Fruit fly (Drosophila melanogaster): Measurements from ENCODE around the gene CG12948.
A peak's percentile ranks its signal among the peaks of the same experiment; 100 is the strongest.

The CG12948 gene

dm6 chr3R:9747272-9747874 lies at the start of gene CG12948:
CG12948 (minus strand) TSS chr3R:9747744.
- no peak for TF ChIP-seq usp (GFP tag; optimal IDR thresholded peaks at IDR 0.05)
- peak; percentile 55 for TF ChIP-seq OdsH (GFP tag; optimal IDR thresholded peaks at IDR 0.05)
- TF ChIP-seq Dfd (GFP tag; optimal IDR thresholded peaks at IDR 0.05) = no peak
- no peak for TF ChIP-seq Jra (GFP tag; optimal IDR thresholded peaks at IDR 0.05)
- peak; percentile 10 for TF ChIP-seq dsf (GFP tag; optimal IDR thresholded peaks at IDR 0.05; ENCODE audit: borderline replicate concordance)
- no peak for TF ChIP-seq pan (optimal IDR thresholded peaks at IDR 0.05)
- peak; percentile 76 for TF ChIP-seq Sp1 (GFP tag; optimal IDR thresholded peaks at IDR 0.05)
- TF ChIP-seq Rel (GFP tag; optimal IDR thresholded peaks at IDR 0.05) = no peak
- TF ChIP-seq Rel (tag; optimal IDR thresholded peaks at IDR 0.05) = peak; percentile 65
- no peak for TF ChIP-seq brk (GFP tag; optimal IDR thresholded peaks at IDR 0.05)
- TF ChIP-seq woc (GFP tag; optimal IDR thresholded peaks at IDR 0.05) = peak; percentile 96
- TF ChIP-seq ey (GFP tag; optimal IDR thresholded peaks at IDR 0.05) = peak; percentile 51
- TF ChIP-seq dmrt93B (GFP tag; optimal IDR thresholded peaks at IDR 0.05) = no peak
- no peak for TF ChIP-seq Mio (GFP tag; optimal IDR thresholded peaks at IDR 0.05)
- TF ChIP-seq fru (GFP tag; optimal IDR thresholded peaks at IDR 0.05) = no peak
- TF ChIP-seq sv (GFP tag; optimal IDR thresholded peaks at IDR 0.05) = peak; percentile 55
- no peak for TF ChIP-seq GATAd (GFP tag; optimal IDR thresholded peaks at IDR 0.05)
- peak; percentile 17 for TF ChIP-seq Dif (GFP tag; optimal IDR thresholded peaks at IDR 0.05; ENCODE audit: partially characterized antibody)
- no peak for TF ChIP-seq CrebA (GFP tag; optimal IDR thresholded peaks at IDR 0.05; ENCODE audit: borderline replicate concordance)
- peak in 1 of 2 experiments; percentile 32 for TF ChIP-seq foxo (GFP tag; optimal IDR thresholded peaks at IDR 0.05)
- peak; percentile 80 for TF ChIP-seq br (GFP tag; optimal IDR thresholded peaks at IDR 0.05)
- peak; percentile 73 for TF ChIP-seq rgr (GFP tag; optimal IDR thresholded peaks at IDR 0.05)
- no peak for TF ChIP-seq Vsx2 (GFP tag; optimal IDR thresholded peaks at IDR 0.05; ENCODE audit: partially characterized antibody)
- peak; percentile 50 for TF ChIP-seq Myc (optimal IDR thresholded peaks at IDR 0.05)
- peak; percentile 74 for TF ChIP-seq CG9705 (GFP tag; optimal IDR thresholded peaks at IDR 0.05)
- TF ChIP-seq Abd-B (GFP tag; optimal IDR thresholded peaks at IDR 0.05) = no peak
- peak; percentile 79 for TF ChIP-seq HLH106 (tag; optimal IDR thresholded peaks at IDR 0.05)
- TF ChIP-seq psq (GFP tag; optimal IDR thresholded peaks at IDR 0.05) = peak; percentile 53

dm6 chr3R:9793018-9793417 lies 45.5 kb upstream of the CG12948 start, which contains the start of gene CG8516:
CG8516 (plus strand) TSS chr3R:9793295.
- TF ChIP-seq dmrt93B (GFP tag; optimal IDR thresholded peaks at IDR 0.05) = no peak
- TF ChIP-seq brk (GFP tag; optimal IDR thresholded peaks at IDR 0.05) = no peak
- peak; percentile 24 for TF ChIP-seq woc (GFP tag; optimal IDR thresholded peaks at IDR 0.05)
- TF ChIP-seq jim (GFP tag; optimal IDR thresholded peaks at IDR 0.05) = no peak
- no peak for TF ChIP-seq CrebA (GFP tag; optimal IDR thresholded peaks at IDR 0.05; ENCODE audit: borderline replicate concordance)
- TF ChIP-seq Jra (GFP tag; optimal IDR thresholded peaks at IDR 0.05) = no peak
- TF ChIP-seq N (GFP tag; optimal IDR thresholded peaks at IDR 0.05) = no peak
- peak; percentile 19 for TF ChIP-seq HLH106 (tag; optimal IDR thresholded peaks at IDR 0.05)
- TF ChIP-seq sage (GFP tag; optimal IDR thresholded peaks at IDR 0.05) = no peak
- no peak for TF ChIP-seq Dfd (GFP tag; optimal IDR thresholded peaks at IDR 0.05)
- no peak for TF ChIP-seq Mio (GFP tag; optimal IDR thresholded peaks at IDR 0.05)
- no peak for TF ChIP-seq tai (GFP tag; optimal IDR thresholded peaks at IDR 0.05)
- TF ChIP-seq Dif (GFP tag; optimal IDR thresholded peaks at IDR 0.05; ENCODE audit: partially characterized antibody) = no peak
- peak; percentile 11 for TF ChIP-seq Sp1 (GFP tag; optimal IDR thresholded peaks at IDR 0.05)
- no peak for TF ChIP-seq pan (optimal IDR thresholded peaks at IDR 0.05)
- no peak for TF ChIP-seq usp (GFP tag; optimal IDR thresholded peaks at IDR 0.05)
- TF ChIP-seq Myc (optimal IDR thresholded peaks at IDR 0.05) = no peak
- TF ChIP-seq Hnf4 (GFP tag; optimal IDR thresholded peaks at IDR 0.05) = no peak
- TF ChIP-seq h (GFP tag; optimal IDR thresholded peaks at IDR 0.05) = peak; percentile 29
- TF ChIP-seq dsf (GFP tag; optimal IDR thresholded peaks at IDR 0.05; ENCODE audit: borderline replicate concordance) = no peak
- TF ChIP-seq CG32264 (GFP tag; optimal IDR thresholded peaks at IDR 0.05) = no peak
- TF ChIP-seq Rel (GFP tag; optimal IDR thresholded peaks at IDR 0.05) = no peak
- TF ChIP-seq Rel (tag; optimal IDR thresholded peaks at IDR 0.05) = peak; percentile 41
- TF ChIP-seq sv (GFP tag; optimal IDR thresholded peaks at IDR 0.05) = peak; percentile 11
- TF ChIP-seq fru (GFP tag; optimal IDR thresholded peaks at IDR 0.05) = no peak
- no peak for TF ChIP-seq psq (GFP tag; optimal IDR thresholded peaks at IDR 0.05)
- TF ChIP-seq br (GFP tag; optimal IDR thresholded peaks at IDR 0.05) = no peak
- no peak for TF ChIP-seq CG9705 (GFP tag; optimal IDR thresholded peaks at IDR 0.05)
- TF ChIP-seq Hr78 (GFP tag; optimal IDR thresholded peaks at IDR 0.05) = no peak
- TF ChIP-seq Vsx2 (GFP tag; optimal IDR thresholded peaks at IDR 0.05; ENCODE audit: partially characterized antibody) = no peak
- TF ChIP-seq GATAd (GFP tag; optimal IDR thresholded peaks at IDR 0.05) = no peak
- TF ChIP-seq Abd-B (GFP tag; optimal IDR thresholded peaks at IDR 0.05) = no peak
- TF ChIP-seq rgr (GFP tag; optimal IDR thresholded peaks at IDR 0.05) = no peak
- no peak for TF ChIP-seq Hr83 (GFP tag; optimal IDR thresholded peaks at IDR 0.05; ENCODE audit: poor library complexity, severe bottlenecking)
- no peak for TF ChIP-seq lola (GFP tag; optimal IDR thresholded peaks at IDR 0.05)
- TF ChIP-seq ey (GFP tag; optimal IDR thresholded peaks at IDR 0.05) = no peak
- no peak for TF ChIP-seq dl (GFP tag; optimal IDR thresholded peaks at IDR 0.05; ENCODE audit: insufficient read depth in 1 of 2, partially characterized antibody in 2 of 2)
- TF ChIP-seq foxo (GFP tag; optimal IDR thresholded peaks at IDR 0.05) = peak in 1 of 2 experiments; percentile 29
- TF ChIP-seq OdsH (GFP tag; optimal IDR thresholded peaks at IDR 0.05) = no peak
